Fruit fly (Drosophila melanogaster): ENCODE measurements around the gene CG44008.

CG44008 gene

DNA sequence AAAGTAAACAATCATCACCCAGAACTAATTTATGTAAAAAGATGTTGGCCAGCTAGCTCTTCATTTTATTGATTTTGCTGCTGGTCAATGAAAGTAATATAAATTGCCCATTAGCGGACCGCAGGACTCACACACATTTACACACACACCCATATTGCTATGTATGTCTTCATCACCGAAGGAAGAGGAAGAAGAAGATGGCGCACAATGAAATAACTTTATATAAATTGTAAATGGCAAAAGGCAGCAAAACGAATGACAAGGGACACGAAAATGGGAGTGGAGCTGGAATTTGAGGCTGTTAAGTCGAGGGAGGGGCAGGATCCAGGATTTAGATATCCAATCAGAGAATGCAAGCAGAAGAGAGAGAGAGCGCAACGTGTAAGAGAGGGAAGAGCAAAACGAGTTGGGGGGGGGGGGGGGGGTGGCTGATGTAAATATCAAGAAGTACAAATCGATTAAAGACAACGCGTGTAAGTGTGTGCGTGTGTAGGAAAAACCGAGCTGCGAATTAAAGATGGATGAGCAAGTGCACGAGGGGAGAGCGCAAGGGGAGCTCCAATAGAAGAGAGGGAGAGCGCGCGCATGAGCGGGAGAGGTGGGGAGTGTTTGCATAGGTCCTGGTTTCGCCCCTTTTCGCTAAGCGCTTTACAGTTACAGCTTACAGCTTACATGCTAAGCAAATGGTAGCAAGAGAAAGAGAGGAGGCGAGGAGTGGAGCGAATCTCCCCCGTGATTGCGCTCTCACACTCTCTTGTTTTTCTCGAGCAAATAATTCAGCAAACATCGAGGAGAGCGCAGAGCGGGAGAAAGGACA is 37.8 kb downstream of the CG44008 start:
- TF ChIP-seq noc (tag; optimal IDR thresholded peaks at IDR 0.05) = no peak

DNA sequence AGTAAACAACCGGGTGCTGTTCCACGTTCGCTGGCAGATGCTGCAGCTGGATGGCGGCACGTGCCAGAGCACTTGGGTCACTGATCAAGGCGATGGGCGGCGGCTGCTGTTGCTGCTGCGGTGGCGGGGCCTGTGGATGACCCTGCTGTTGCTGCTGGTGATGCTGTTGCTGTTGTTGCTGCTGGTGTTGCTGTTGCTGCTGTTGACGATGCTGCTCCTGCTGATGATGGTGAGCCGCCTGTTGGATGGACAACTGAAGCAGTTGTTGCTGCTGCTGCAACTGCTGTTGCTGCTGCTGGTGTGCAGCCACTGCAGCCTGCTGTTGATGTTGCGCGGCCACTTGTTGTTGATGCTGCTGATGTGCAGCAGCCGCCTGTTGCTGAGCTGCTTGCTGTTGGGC is 45.1 kb downstream of the CG44008 start:
- no peak for TF ChIP-seq noc (tag; optimal IDR thresholded peaks at IDR 0.05)

- TF ChIP-seq noc (tag; optimal IDR thresholded peaks at IDR 0.05) = no peak
Observed at dm6 chr2L:11793986-11794385, 48.3 kb downstream of the CG44008 start, which contains the start of gene CG14937. CG14937 (minus strand) TSS chr2L:11794086.

DNA sequence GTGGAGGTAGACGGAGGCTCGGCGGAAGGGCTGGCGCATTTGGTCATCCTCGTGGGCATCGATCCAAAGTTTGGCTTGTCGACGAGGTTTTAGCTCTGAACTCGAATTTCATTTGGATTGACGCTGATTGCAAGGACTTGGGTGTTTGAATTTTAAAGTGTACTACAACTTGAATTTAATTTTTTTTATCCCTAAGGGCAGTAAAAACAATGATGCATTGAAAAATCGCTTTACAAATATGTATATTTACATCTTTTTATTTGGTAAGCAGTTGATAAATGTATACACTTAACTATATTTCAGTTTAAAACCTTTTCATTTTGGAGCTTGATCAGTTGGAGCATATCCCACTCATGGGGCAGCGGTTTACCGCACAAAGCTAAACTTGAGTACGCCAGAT is 50.0 kb downstream of the CG44008 start, which contains the start of gene Tsp33B:
TSS of gene Tsp33B (minus strand) at position 101 of the 400 bp plus-strand sequence.
- TF ChIP-seq noc (tag; optimal IDR thresholded peaks at IDR 0.05) = no peak
